Worm (Caenorhabditis elegans): ENCODE results near the gene F38A5.8.

ce11 chrIV:6588080-6588613, 11.4 kb upstream of the F38A5.8 start:
- TF ChIP-seq ceh-82 (tag; optimal IDR thresholded peaks at IDR 0.05) (no peak), lin-15B (tag; optimal IDR thresholded peaks at IDR 0.05) (no peak), elt-3 (tag; optimal IDR thresholded peaks at IDR 0.05) (no peak), skn-1 (tag; optimal IDR thresholded peaks at IDR 0.05) (no peak), nhr-237 (tag; optimal IDR thresholded peaks at IDR 0.05) (no peak), unc-130 (tag; optimal IDR thresholded peaks at IDR 0.05) (no peak), fkh-8 (tag; optimal IDR thresholded peaks at IDR 0.05) (no peak)
